Worm (Caenorhabditis elegans) whole organism, L4 larva: ENCODE results near the gene T10D4.7.

Source experiments
- F10B5.3 ChIP-seq: sonication (generic microtip); optimal IDR thresholded peaks from 2 replicates; lab custom pipeline; 2016; ENCODE audit warnings: mild to moderate bottlenecking, missing genetic modification characterization, missing compliant biosample characterization
- F44E2.7 ChIP-seq: fragments of 200-800 bp; sonication (Bioruptor generic); IDR thresholded peaks from 2 replicates; pipeline ENCODE4 v2.1.2; 2022; ENCODE audit warnings: missing genetic modification characterization, missing compliant biosample characterization
- Y105C5A.15 ChIP-seq: fragments of 200-800 bp; sonication (Bioruptor generic); IDR thresholded peaks from 2 replicates; pipeline ENCODE4 v1.3.6; 2022; ENCODE audit warnings: missing genetic modification characterization, missing compliant biosample characterization
- Y48G9A.11 ChIP-seq: fragments of 200-800 bp; sonication (Bioruptor generic); IDR thresholded peaks from 2 replicates; pipeline ENCODE4 v1.3.6; 2022; ENCODE audit warnings: missing genetic modification reagents, missing genetic modification characterization, missing compliant biosample characterization
- Y5F2A.4 ChIP-seq: fragments of 200-800 bp; sonication (Bioruptor generic); optimal IDR thresholded peaks from 2 replicates; lab custom pipeline; 2018; ENCODE audit warnings: mild to moderate bottlenecking, missing genetic modification characterization, missing compliant biosample characterization
- ZK546.5 ChIP-seq, 2 experiments: sonication (generic microtip); optimal IDR thresholded peaks; 2 replicates each; lab custom pipeline; 2017; ENCODE audit warnings: missing biosample characterization in 2 of 2, missing genetic modification characterization in 2 of 2
- ceh-32 ChIP-seq: sonication (generic microtip); optimal IDR thresholded peaks from 2 replicates; lab custom pipeline; 2016; ENCODE audit warnings: mild to moderate bottlenecking, missing genetic modification characterization, missing compliant biosample characterization; ENCODE audit not compliant: poor library complexity
- ceh-44 ChIP-seq: fragments of 200-800 bp; sonication (Bioruptor generic); IDR thresholded peaks from 2 replicates; pipeline ENCODE4 v1.3.6; 2022; ENCODE audit warnings: missing genetic modification reagents, missing genetic modification characterization, missing compliant biosample characterization
- daf-19 ChIP-seq: fragments of 200-800 bp; sonication (Bioruptor generic); conservative IDR thresholded peaks from 2 replicates; pipeline ENCODE4 v1.3.6; 2022; ENCODE audit warnings: missing genetic modification characterization, missing compliant biosample characterization
- daf-8 ChIP-seq: fragments of 200-800 bp; sonication (Bioruptor generic); IDR thresholded peaks from 2 replicates; pipeline ENCODE4 v1.3.6; 2022; ENCODE audit warnings: missing genetic modification characterization, missing compliant biosample characterization
- dpl-1 ChIP-seq: fragments of 150-350 bp; optimal IDR thresholded peaks from 2 replicates; lab custom pipeline; 2014; ENCODE audit warnings: missing biosample characterization, missing genetic modification reagents, missing genetic modification characterization
- egl-43 ChIP-seq: fragments of 200-800 bp; sonication (Bioruptor generic); IDR thresholded peaks from 2 replicates; pipeline ENCODE4 v1.3.6; 2022; ENCODE audit warnings: missing genetic modification reagents, missing genetic modification characterization, missing compliant biosample characterization
- gei-8 ChIP-seq: fragments of 200-800 bp; sonication (Bioruptor generic); optimal IDR thresholded peaks from 2 replicates; lab custom pipeline; 2018; ENCODE audit warnings: mild to moderate bottlenecking, missing genetic modification characterization, missing compliant biosample characterization
- hif-1 ChIP-seq, 2 experiments: sonication (generic microtip); optimal IDR thresholded peaks; 2 replicates each; lab custom pipeline; 2016 to 2017; ENCODE audit warnings: missing compliant biosample characterization in 2 of 2, missing genetic modification characterization in 2 of 2, missing genetic modification reagents in 2 of 2, missing genotype in 2 of 2, mild to moderate bottlenecking in 1 of 2
- jun-1 ChIP-seq: fragments of 150-350 bp; optimal IDR thresholded peaks from 2 replicates; lab custom pipeline; 2014; ENCODE audit warnings: missing biosample characterization, missing genetic modification reagents, missing genetic modification characterization
- lim-7 ChIP-seq: fragments of 200-800 bp; sonication (Bioruptor generic); IDR thresholded peaks from 2 replicates; pipeline ENCODE4 v1.3.6; 2022; ENCODE audit warnings: missing genetic modification characterization, missing compliant biosample characterization
- lin-1 ChIP-seq: fragments of 200-800 bp; sonication (Bioruptor generic); IDR thresholded peaks from 2 replicates; pipeline ENCODE4 v1.3.6; 2022; ENCODE audit warnings: missing genetic modification reagents, missing genetic modification characterization, missing compliant biosample characterization
- lin-13 ChIP-seq: fragments of 150-350 bp; optimal IDR thresholded peaks from 2 replicates; lab custom pipeline; 2014; ENCODE audit warnings: missing biosample characterization, missing genetic modification reagents, missing genetic modification characterization
- lin-15B ChIP-seq: fragments of 150-350 bp; sonication (generic microtip); optimal IDR thresholded peaks from 3 replicates; lab custom pipeline; 2014; ENCODE audit warnings: missing biosample characterization, missing genetic modification characterization
- lin-29 ChIP-seq: fragments of 200-800 bp; sonication (Bioruptor generic); IDR thresholded peaks from 2 replicates; pipeline ENCODE4 v1.3.6; 2022; ENCODE audit warnings: missing genetic modification reagents, missing genetic modification characterization, missing compliant biosample characterization
- madf-9 ChIP-seq: fragments of 200-800 bp; sonication (Bioruptor generic); conservative IDR thresholded peaks from 2 replicates; pipeline ENCODE4 v1.3.6; 2022; ENCODE audit warnings: missing genetic modification reagents, missing genetic modification characterization, missing compliant biosample characterization
- mdl-1 ChIP-seq, 2 experiments: fragments of 150-350 bp in 1 of 2; sonication (generic microtip) in 1 of 2; optimal IDR thresholded peaks; 2 replicates each; lab custom pipeline; 2014 to 2017; ENCODE audit warnings: missing biosample characterization in 2 of 2, missing genetic modification characterization in 2 of 2
- mxl-3 ChIP-seq: fragments of 200-800 bp; sonication (Bioruptor generic); optimal IDR thresholded peaks from 2 replicates; lab custom pipeline; 2018; ENCODE audit warnings: mild to moderate bottlenecking, missing genetic modification characterization, missing compliant biosample characterization
- nhr-10 ChIP-seq: fragments of 150-350 bp; optimal IDR thresholded peaks from 2 replicates; lab custom pipeline; 2014; ENCODE audit warnings: missing biosample characterization, missing genetic modification characterization
- nhr-111 ChIP-seq: fragments of 200-800 bp; sonication (Bioruptor generic); optimal IDR thresholded peaks from 2 replicates; lab custom pipeline; 2018; ENCODE audit warnings: mild to moderate bottlenecking, missing genetic modification characterization, missing compliant biosample characterization
- nhr-28 ChIP-seq: fragments of 150-350 bp; optimal IDR thresholded peaks from 2 replicates; lab custom pipeline; 2014; ENCODE audit warnings: missing biosample characterization, missing genetic modification characterization
- nhr-48 ChIP-seq: sonication (generic microtip); optimal IDR thresholded peaks from 2 replicates; lab custom pipeline; 2016; ENCODE audit warnings: mild to moderate bottlenecking, missing genetic modification characterization, missing compliant biosample characterization
- pha-4 ChIP-seq, 2 experiments: fragments of 150-350 bp in 1 of 2; fragments of 200-800 bp in 1 of 2; sonication (Bioruptor generic) in 1 of 2; IDR thresholded peaks in 1 of 2; optimal IDR thresholded peaks in 1 of 2; 2 replicates each; pipeline versions ENCODE4 v1.3.6 to Lab custom; 2014 to 2022; ENCODE audit warnings: missing genetic modification characterization in 2 of 2, missing genetic modification reagents in 2 of 2, missing biosample characterization in 1 of 2, missing compliant biosample characterization in 1 of 2
- php-3 ChIP-seq: fragments of 200-800 bp; sonication (Bioruptor generic); IDR thresholded peaks from 2 replicates; pipeline ENCODE4 v1.3.6; 2022; ENCODE audit warnings: missing genetic modification reagents, missing genetic modification characterization, missing compliant biosample characterization
- saeg-2 ChIP-seq: fragments of 200-800 bp; sonication (Bioruptor generic); IDR thresholded peaks from 2 replicates; pipeline ENCODE4 v1.3.6; 2022; ENCODE audit warnings: missing genetic modification reagents, missing genetic modification characterization, missing compliant biosample characterization
- sdz-12 ChIP-seq: fragments of 200-800 bp; sonication (Bioruptor generic); optimal IDR thresholded peaks from 2 replicates; lab custom pipeline; 2018; ENCODE audit warnings: mild to moderate bottlenecking, missing genetic modification characterization, missing compliant biosample characterization
- set-16 ChIP-seq: fragments of 200-800 bp; sonication (Bioruptor generic); IDR thresholded peaks from 2 replicates; pipeline ENCODE4 v1.3.6; 2022; ENCODE audit warnings: missing genetic modification reagents, missing genetic modification characterization, missing compliant biosample characterization
- snpc-1.2 ChIP-seq: fragments of 200-800 bp; sonication (Bioruptor generic); IDR thresholded peaks from 2 replicates; pipeline ENCODE4 v1.3.6; 2022; ENCODE audit warnings: missing genetic modification reagents, missing genetic modification characterization, missing compliant biosample characterization
- snpc-4 ChIP-seq: fragments of 150-350 bp; optimal IDR thresholded peaks from 2 replicates; lab custom pipeline; 2014; ENCODE audit warnings: missing biosample characterization, missing genetic modification characterization
- tra-1 ChIP-seq: fragments of 200-800 bp; sonication (Bioruptor generic); IDR thresholded peaks from 2 replicates; pipeline ENCODE4 v1.3.6; 2022; ENCODE audit warnings: missing genetic modification reagents, missing genetic modification characterization, missing compliant biosample characterization
- zag-1 ChIP-seq: fragments of 150-350 bp; optimal IDR thresholded peaks from 2 replicates; lab custom pipeline; 2014; ENCODE audit warnings: missing biosample characterization, missing genetic modification characterization
- zip-2 ChIP-seq: fragments of 150-350 bp; optimal IDR thresholded peaks from 2 replicates; lab custom pipeline; 2014; ENCODE audit warnings: missing biosample characterization, missing genetic modification characterization
- ztf-7 ChIP-seq: fragments of 150-350 bp; optimal IDR thresholded peaks from 2 replicates; lab custom pipeline; 2014; ENCODE audit warnings: missing biosample characterization, missing genetic modification characterization

Gene T10D4.7

ce11 chrII:3111147-3111546, 6.4 kb upstream of the T10D4.7 start, which contains the start of gene Y25C1A.13 (continued):
- TF ChIP-seq lim-7 (GFP tag; lab: Robert Waterston, UW) (no peak), ceh-44 (GFP tag; lab: Robert Waterston, UW) (no peak), nhr-48 (tag; lab: Kevin White, UChicago) (no peak), set-16 (no peak), ztf-7 (tag; lab: Kevin White, UChicago) (no peak), hif-1 (tag; optimal IDR thresholded peaks at IDR 0.05; lab: Kevin White, UChicago) (no peak), daf-19 (no peak), zag-1 (tag; lab: Kevin White, UChicago) (no peak), lin-1 (GFP tag; lab: Robert Waterston, UW) (no peak), F10B5.3 (tag; lab: Kevin White, UChicago) (no peak), ZK546.5 (tag; optimal IDR thresholded peaks at IDR 0.05; lab: Kevin White, UChicago) (no peak), zip-2 (tag; lab: Kevin White, UChicago) (no peak)
- TF ChIP-seq, all 104 proteins: peak for 4

- TF ChIP-seq lin-15B: no peak
- TF ChIP-seq Y105C5A.15: no peak
- TF ChIP-seq zip-2 (tag; lab: Kevin White, UChicago): no peak
- no peak for TF ChIP-seq madf-9 (GFP tag; lab: Robert Waterston, UW)
- TF ChIP-seq nhr-48 (tag; lab: Kevin White, UChicago): no peak
- TF ChIP-seq ceh-32 (tag; lab: Kevin White, UChicago): no peak
- no peak for TF ChIP-seq saeg-2 (GFP tag; lab: Robert Waterston, UW)
- no peak for TF ChIP-seq dpl-1 (GFP tag; lab: Kevin White, UChicago)
- TF ChIP-seq nhr-10 (tag; lab: Kevin White, UChicago): no peak
- no peak for TF ChIP-seq gei-8
- no peak for TF ChIP-seq daf-8 (GFP tag; lab: Robert Waterston, UW)
- TF ChIP-seq F10B5.3 (tag; lab: Kevin White, UChicago): no peak
- no peak for TF ChIP-seq sdz-12 (GFP tag; lab: Kevin White, UChicago)
Measured at ce11 chrII:3112313-3112712, 5.3 kb upstream of the T10D4.7 start, which contains the start of gene Y25C1A.2. Gene Y25C1A.2 (plus strand): TSS chrII:3112613.

ce11 chrII:3113289-3113688, 4.3 kb upstream of the T10D4.7 start:
- TF ChIP-seq tra-1 (GFP tag; lab: Robert Waterston, UW): no peak
- no peak for TF ChIP-seq nhr-28
- peak; percentile 22; the same call in 1 of the 2 replicates for TF ChIP-seq pha-4 (GFP tag; IDR thresholded peaks at IDR 0.05; lab: Robert Waterston, UW)
- TF ChIP-seq pha-4 (tag; optimal IDR thresholded peaks at IDR 0.05; lab: Kevin White, UChicago): no peak
- TF ChIP-seq php-3: no peak
- no peak for TF ChIP-seq lin-29 (GFP tag; lab: Robert Waterston, UW)
- peak; percentile 88 for TF ChIP-seq set-16
- peak; percentile 53 for TF ChIP-seq snpc-4 (tag; lab: Kevin White, UChicago)
- TF ChIP-seq egl-43 (GFP tag; lab: Robert Waterston, UW): no peak

- TF ChIP-seq mxl-3 (GFP tag; lab: Kevin White, UChicago): no peak
- no peak for TF ChIP-seq jun-1
- TF ChIP-seq F44E2.7 (GFP tag; lab: Robert Waterston, UW): no peak
- TF ChIP-seq snpc-1.2 (GFP tag; lab: Robert Waterston, UW): no peak
- TF ChIP-seq mdl-1 (tag; optimal IDR thresholded peaks at IDR 0.05; lab: Kevin White, UChicago): no peak
- TF ChIP-seq lin-13: no peak
- no peak for TF ChIP-seq Y48G9A.11
- no peak for TF ChIP-seq hif-1 (tag; optimal IDR thresholded peaks at IDR 0.05; lab: Kevin White, UChicago)
- TF ChIP-seq php-3: no peak
- TF ChIP-seq snpc-4 (tag; lab: Kevin White, UChicago): no peak
- no peak for TF ChIP-seq nhr-48 (tag; lab: Kevin White, UChicago)
- TF ChIP-seq Y5F2A.4 (GFP tag; lab: Kevin White, UChicago): no peak
- no peak for TF ChIP-seq nhr-111
Measured at ce11 chrII:3113934-3114333, 3.6 kb upstream of the T10D4.7 start, which contains the start of gene clec-123. Gene clec-123 (plus strand): TSS chrII:3114234.
